Worm (Caenorhabditis elegans): ENCODE data around the gene ztf-1.

Gene ztf-1

DNA sequence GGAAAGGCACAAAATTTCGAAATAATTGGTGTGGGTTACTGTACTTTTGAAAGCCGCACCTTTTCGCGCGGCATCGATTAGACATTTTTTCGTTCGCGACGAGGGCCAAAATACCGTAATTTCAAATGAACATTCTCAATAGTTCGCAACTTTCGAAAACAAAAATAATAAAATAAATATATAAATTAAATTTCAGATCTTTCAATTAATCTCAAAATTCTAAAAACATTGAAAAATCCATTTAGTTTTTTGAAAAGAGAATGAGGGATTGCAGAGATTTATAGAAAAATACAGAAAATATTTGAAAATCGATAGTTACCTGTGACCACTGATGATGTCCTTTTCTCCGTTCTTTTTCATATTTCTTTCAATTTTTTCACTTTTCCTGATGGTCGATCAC lies 6.1 kb downstream of the ztf-1 start, which contains the start of gene K02D10.8:
Gene K02D10.8 (plus strand): TSS at position 301 of the 400 bp plus-strand sequence.
- TF ChIP-seq nhr-76 (tag; optimal IDR thresholded peaks at IDR 0.05): no peak

DNA sequence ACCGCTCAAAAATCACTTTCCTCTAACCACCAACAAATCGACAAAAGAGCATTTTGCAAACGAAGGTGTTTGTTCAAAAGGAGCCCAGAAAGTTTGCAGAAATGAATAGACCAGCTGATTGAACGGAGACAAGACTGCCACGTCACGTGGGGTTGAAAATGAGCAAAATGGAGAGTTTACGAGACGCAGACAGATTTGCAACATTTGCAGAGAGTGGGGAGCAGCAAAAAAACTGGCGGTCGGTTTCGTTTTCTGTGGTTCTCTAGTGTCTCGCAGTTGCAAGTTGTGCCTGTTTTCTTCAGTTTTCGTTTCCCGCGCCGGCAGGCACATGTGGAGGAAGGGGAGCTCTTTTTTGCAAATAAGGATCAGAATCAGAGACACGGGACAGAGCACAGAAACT lies 6.7 kb downstream of the ztf-1 start:
- no peak for TF ChIP-seq fkh-4 (tag; optimal IDR thresholded peaks at IDR 0.05; ENCODE audit: borderline replicate concordance)
- no peak for TF ChIP-seq egl-27 (tag; optimal IDR thresholded peaks at IDR 0.05)
- TF ChIP-seq sup-37 (GFP tag; optimal IDR thresholded peaks at IDR 0.05): peak; percentile 26
- peak; percentile 69 for TF ChIP-seq nhr-20 (tag; optimal IDR thresholded peaks at IDR 0.05)
- TF ChIP-seq sox-4 (tag; optimal IDR thresholded peaks at IDR 0.05): peak; percentile 33
- TF ChIP-seq ceh-88 (GFP tag; IDR thresholded peaks at IDR 0.05): 0 out of 2 replicates have a peak, but pooled peaks have one; percentile 24
- TF ChIP-seq C16A3.4 (tag; optimal IDR thresholded peaks at IDR 0.05): peak; percentile 29
- TF ChIP-seq nhr-28 (tag; optimal IDR thresholded peaks at IDR 0.05): no peak
- TF ChIP-seq C04F5.9 (tag; optimal IDR thresholded peaks at IDR 0.05): no peak
- TF ChIP-seq fkh-10 (GFP tag; optimal IDR thresholded peaks at IDR 0.05): peak; percentile 7
- peak; percentile 57 for TF ChIP-seq snu-23 (GFP tag; optimal IDR thresholded peaks at IDR 0.05)
- 0 out of 2 replicates have a peak, but pooled peaks have one; percentile 36 for TF ChIP-seq unc-98 (GFP tag; IDR thresholded peaks at IDR 0.05)
- TF ChIP-seq efl-1 (optimal IDR thresholded peaks at IDR 0.05): peak; percentile 49 to 58
- peak; percentile 43 to 95 for TF ChIP-seq efl-1 (GFP tag; optimal IDR thresholded peaks at IDR 0.05 in 1 of 2)
- TF ChIP-seq egl-13 (tag; optimal IDR thresholded peaks at IDR 0.05): peak; percentile 39
- TF ChIP-seq ceh-82 (tag; optimal IDR thresholded peaks at IDR 0.05): peak in 2 of 3 experiments; percentile 16 to 54
- no peak for TF ChIP-seq hlh-4 (tag; optimal IDR thresholded peaks at IDR 0.05)
- peak; percentile 63 for TF ChIP-seq jun-1 (tag; optimal IDR thresholded peaks at IDR 0.05)
- TF ChIP-seq ceh-8 (GFP tag; optimal IDR thresholded peaks at IDR 0.05): no peak
- TF ChIP-seq mdl-1 (tag; optimal IDR thresholded peaks at IDR 0.05): peak in 1 of 2 experiments; percentile 96
- TF ChIP-seq skn-1 (tag; optimal IDR thresholded peaks at IDR 0.05): peak; percentile 44
- peak; percentile 85 for TF ChIP-seq nhr-71 (tag; optimal IDR thresholded peaks at IDR 0.05)
- peak; percentile 23 to 39 (median 32) for TF ChIP-seq dpl-1 (GFP tag; optimal IDR thresholded peaks at IDR 0.05)
- TF ChIP-seq mep-1 (tag; optimal IDR thresholded peaks at IDR 0.05): peak; percentile 59
- peak; percentile 48 to 62 for TF ChIP-seq lin-35 (GFP tag; optimal IDR thresholded peaks at IDR 0.05)
- TF ChIP-seq lin-13 (GFP tag; optimal IDR thresholded peaks at IDR 0.05): peak; percentile 42
- TF ChIP-seq elt-2 (tag; optimal IDR thresholded peaks at IDR 0.05): peak; percentile 36
- TF ChIP-seq swsn-7 (tag; optimal IDR thresholded peaks at IDR 0.05): peak; percentile 41
- TF ChIP-seq grh-1 (GFP tag; IDR thresholded peaks at IDR 0.05): no peak
- peak; percentile 32 for TF ChIP-seq nhr-77 (tag; optimal IDR thresholded peaks at IDR 0.05)
- peak; percentile 0 for TF ChIP-seq snpc-4 (tag; optimal IDR thresholded peaks at IDR 0.05)
- TF ChIP-seq irx-1 (tag; optimal IDR thresholded peaks at IDR 0.05): peak; percentile 54
- peak; percentile 91 for TF ChIP-seq lin-14 (GFP tag; optimal IDR thresholded peaks at IDR 0.05)
- peak; percentile 70 for TF ChIP-seq tbx-2 (tag; optimal IDR thresholded peaks at IDR 0.05)
- TF ChIP-seq Y116A8C.19 (tag; optimal IDR thresholded peaks at IDR 0.05; ENCODE audit: borderline replicate concordance): no peak
- TF ChIP-seq sptf-1 (tag; optimal IDR thresholded peaks at IDR 0.05): no peak
- TF ChIP-seq lsy-2 (tag; optimal IDR thresholded peaks at IDR 0.05): peak; percentile 42 to 81
- peak; percentile 45 for TF ChIP-seq unc-130 (tag; optimal IDR thresholded peaks at IDR 0.05)
- TF ChIP-seq nhr-19 (GFP tag; conservative IDR thresholded peaks at IDR 0.05): peak; percentile 58; the same call in 1 of the 2 replicates
- peak; percentile 27 for TF ChIP-seq xbp-1 (tag; optimal IDR thresholded peaks at IDR 0.05)
- TF ChIP-seq fkh-8 (tag; optimal IDR thresholded peaks at IDR 0.05): peak; percentile 81
- TF ChIP-seq pax-3 (tag; optimal IDR thresholded peaks at IDR 0.05): peak; percentile 67
- TF ChIP-seq rnt-1 (tag; optimal IDR thresholded peaks at IDR 0.05): peak; percentile 73
- peak; percentile 20 for TF ChIP-seq nhr-11 (tag; optimal IDR thresholded peaks at IDR 0.05)
- TF ChIP-seq nhr-47 (tag; optimal IDR thresholded peaks at IDR 0.05): peak; percentile 66
- peak; percentile 51 for TF ChIP-seq dsc-1 (tag; optimal IDR thresholded peaks at IDR 0.05)
- no peak for TF ChIP-seq C34B4.2 (tag; optimal IDR thresholded peaks at IDR 0.05)
- TF ChIP-seq unc-62 (GFP tag; optimal IDR thresholded peaks at IDR 0.05): no peak
- TF ChIP-seq elt-3 (tag; optimal IDR thresholded peaks at IDR 0.05): no peak
